Worm (Caenorhabditis elegans): ENCODE data around the gene emb-27.
A peak's percentile ranks its signal among the peaks of the same experiment; 100 is the strongest.

emb-27 gene

ce11 chrII:8130792-8131191, 31.2 kb downstream of the emb-27 start:
- TF ChIP-seq mef-2 (tag; optimal IDR thresholded peaks at IDR 0.05), result no peak
- TF ChIP-seq aly-2 (tag; optimal IDR thresholded peaks at IDR 0.05), result peak; percentile 5
- no peak for TF ChIP-seq irx-1 (tag; optimal IDR thresholded peaks at IDR 0.05)
- no peak for TF ChIP-seq pag-3 (tag; optimal IDR thresholded peaks at IDR 0.05; ENCODE audit: borderline replicate concordance, insufficient read depth)
- TF ChIP-seq nhr-77 (tag; optimal IDR thresholded peaks at IDR 0.05), result no peak
- TF ChIP-seq skn-1 (tag; optimal IDR thresholded peaks at IDR 0.05), result peak; percentile 24
- TF ChIP-seq dpl-1 (GFP tag; optimal IDR thresholded peaks at IDR 0.05), result no peak
- TF ChIP-seq blmp-1 (tag; optimal IDR thresholded peaks at IDR 0.05), result peak; percentile 21
- peak; percentile 33 for TF ChIP-seq lin-14 (GFP tag; optimal IDR thresholded peaks at IDR 0.05)
- TF ChIP-seq fkh-10 (GFP tag; optimal IDR thresholded peaks at IDR 0.05), result no peak
- peak; percentile 8 for TF ChIP-seq mep-1 (tag; optimal IDR thresholded peaks at IDR 0.05)

ce11 chrII:8129495-8130010, 32.4 kb downstream of the emb-27 start, which contains the start of gene ulp-4:
ulp-4 (plus strand) TSS chrII:8129960.
- TF ChIP-seq jun-1 (tag; optimal IDR thresholded peaks at IDR 0.05) (no peak), zag-1 (tag; optimal IDR thresholded peaks at IDR 0.05) (no peak), aly-2 (tag; optimal IDR thresholded peaks at IDR 0.05) (no peak), ces-1 (GFP tag; optimal IDR thresholded peaks at IDR 0.05) (no peak), unc-86 (tag; optimal IDR thresholded peaks at IDR 0.05) (no peak), lsy-2 (tag; optimal IDR thresholded peaks at IDR 0.05) (peak; percentile 49 to 52), nhr-71 (tag; optimal IDR thresholded peaks at IDR 0.05) (peak; percentile 71), mep-1 (tag; optimal IDR thresholded peaks at IDR 0.05) (peak; percentile 34), ceh-90 (tag; optimal IDR thresholded peaks at IDR 0.05) (no peak), efl-1 (optimal IDR thresholded peaks at IDR 0.05) (no peak), efl-1 (GFP tag; optimal IDR thresholded peaks at IDR 0.05 in 1 of 2) (no peak), nhr-11 (tag; optimal IDR thresholded peaks at IDR 0.05) (no peak), rnt-1 (tag; optimal IDR thresholded peaks at IDR 0.05) (peak; percentile 64), lir-3 (tag; optimal IDR thresholded peaks at IDR 0.05; ENCODE audit: poor library complexity) (peak; percentile 3), efl-3 (GFP tag; optimal IDR thresholded peaks at IDR 0.05) (no peak), tbx-2 (tag; optimal IDR thresholded peaks at IDR 0.05) (no peak), unc-130 (tag; optimal IDR thresholded peaks at IDR 0.05) (no peak), lin-39 (tag; optimal IDR thresholded peaks at IDR 0.05) (peak; percentile 57), swsn-7 (tag; optimal IDR thresholded peaks at IDR 0.05) (no peak), aha-1 (tag; optimal IDR thresholded peaks at IDR 0.05) (no peak), lin-14 (GFP tag; optimal IDR thresholded peaks at IDR 0.05) (peak; percentile 63), nhr-47 (tag; optimal IDR thresholded peaks at IDR 0.05) (peak; percentile 1), nhr-85 (tag) (peak; percentile 82), mab-9 (GFP tag; IDR thresholded peaks at IDR 0.05) (no peak), dpl-1 (GFP tag; optimal IDR thresholded peaks at IDR 0.05) (no peak), blmp-1 (tag; optimal IDR thresholded peaks at IDR 0.05) (peak; percentile 26), xbp-1 (tag; optimal IDR thresholded peaks at IDR 0.05) (peak; percentile 3), hlh-4 (tag; optimal IDR thresholded peaks at IDR 0.05) (no peak), F16B12.6 (tag; optimal IDR thresholded peaks at IDR 0.05) (no peak), nhr-19 (GFP tag; conservative IDR thresholded peaks at IDR 0.05) (peak; percentile 49), nhr-20 (tag; optimal IDR thresholded peaks at IDR 0.05) (peak; percentile 29), sptf-1 (tag; optimal IDR thresholded peaks at IDR 0.05) (no peak), nhr-84 (tag; optimal IDR thresholded peaks at IDR 0.05) (no peak), elt-3 (tag; optimal IDR thresholded peaks at IDR 0.05) (no peak), tlp-1 (tag; optimal IDR thresholded peaks at IDR 0.05) (no peak), nhr-77 (tag; optimal IDR thresholded peaks at IDR 0.05) (no peak), nhr-76 (tag; optimal IDR thresholded peaks at IDR 0.05) (no peak), C04F5.9 (tag; optimal IDR thresholded peaks at IDR 0.05) (no peak), snu-23 (GFP tag; optimal IDR thresholded peaks at IDR 0.05) (peak; percentile 3)

Measured in whole organism, L1 larva.